Worm (Caenorhabditis elegans) whole organism, L2 larva: Measurements from ENCODE around the gene lido-16.

Experiments
- elt-1 ChIP-seq: fragments of 150-350 bp; optimal IDR thresholded peaks from 2 replicates; lab custom pipeline; 2014; ENCODE audit warnings: missing biosample characterization, missing genetic modification characterization
- zag-1 ChIP-seq: fragments of 150-350 bp; optimal IDR thresholded peaks from 2 replicates; lab custom pipeline; 2014; ENCODE audit warnings: missing biosample characterization, missing genetic modification characterization

DNA sequence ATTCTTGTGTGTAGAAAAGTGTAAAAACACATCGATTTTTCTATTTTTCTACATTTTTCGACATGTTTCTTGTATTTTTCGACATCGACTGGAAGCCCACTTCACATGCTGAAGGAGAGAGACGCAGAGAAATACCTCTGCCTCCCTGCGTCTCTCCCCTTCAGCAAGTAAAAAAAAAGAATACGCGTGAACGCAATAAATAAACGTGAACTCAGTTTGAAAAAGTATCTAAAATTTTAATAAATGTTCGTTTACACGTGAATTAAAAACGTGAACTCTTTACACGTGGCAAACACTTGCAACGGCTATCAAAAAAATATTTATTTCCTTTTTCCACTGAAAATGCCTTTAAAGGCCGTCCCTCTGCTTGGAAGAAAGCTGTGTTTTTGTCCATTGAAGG lies 18.1 kb upstream of the lido-16 start, which contains the start of gene R05G9.1:
- TF ChIP-seq zag-1 (tag; lab: Kevin White, UChicago) = no peak
- TF ChIP-seq elt-1 = no peak
